Worm (Caenorhabditis elegans) whole organism, L1 larva: ENCODE data around the gene C01B10.3.

Source experiments
- C34B4.2 ChIP-seq: sonication (generic microtip); optimal IDR thresholded peaks from 2 replicates; lab custom pipeline; 2017; ENCODE audit warnings: mild to moderate bottlenecking, missing genetic modification characterization, missing compliant biosample characterization
- F16B12.6 ChIP-seq: fragments of 150-350 bp; optimal IDR thresholded peaks from 2 replicates; lab custom pipeline; 2014; ENCODE audit warnings: missing biosample characterization, missing genetic modification characterization
- Y116A8C.19 ChIP-seq: sonication (generic microtip); optimal IDR thresholded peaks from 2 replicates; lab custom pipeline; 2016; ENCODE audit warnings: missing compliant biosample characterization, missing genetic modification characterization, borderline replicate concordance
- aha-1 ChIP-seq: fragments of 150-350 bp; optimal IDR thresholded peaks from 2 replicates; lab custom pipeline; 2014; ENCODE audit warnings: missing biosample characterization, missing genetic modification characterization
- alr-1 ChIP-seq: fragments of 200-800 bp; sonication (Bioruptor generic); optimal IDR thresholded peaks from 2 replicates; lab custom pipeline; 2018; ENCODE audit warnings: borderline replicate concordance, mild to moderate bottlenecking, missing genetic modification characterization, missing compliant biosample characterization
- ceh-8 ChIP-seq: fragments of 200-800 bp; sonication (Bioruptor generic); optimal IDR thresholded peaks from 2 replicates; lab custom pipeline; 2018; ENCODE audit warnings: mild to moderate bottlenecking, missing genetic modification characterization, moderate library complexity, missing compliant biosample characterization
- ceh-82 ChIP-seq, 3 experiments: fragments of 150-350 bp in 1 of 3; sonication (generic microtip) in 2 of 3; optimal IDR thresholded peaks; 2 replicates each; lab custom pipeline; 2014 to 2017; ENCODE audit warnings: missing biosample characterization in 3 of 3, missing genetic modification characterization in 3 of 3
- ces-1 ChIP-seq: fragments of 150-350 bp; optimal IDR thresholded peaks from 2 replicates; lab custom pipeline; 2014; ENCODE audit warnings: missing biosample characterization, missing genetic modification reagents, missing genetic modification characterization
- dpl-1 ChIP-seq, 3 experiments: fragments of 150-350 bp in 2 of 3; sonication (generic microtip) in 1 of 3; optimal IDR thresholded peaks; 2 replicates each; lab custom pipeline; 2014 to 2017; ENCODE audit warnings: missing biosample characterization in 3 of 3, missing genetic modification characterization in 3 of 3, missing genetic modification reagents in 3 of 3
- efl-1 ChIP-seq, 4 experiments: fragments of 150-350 bp; optimal IDR thresholded peaks in 3 of 4; peaks in 1 of 4; 1 replicate in 1 of 4; 2 replicates in 3 of 4; lab custom pipeline; 2014; ENCODE audit warnings: missing biosample characterization in 2 of 4, missing genetic modification characterization in 2 of 4, missing genetic modification reagents in 2 of 4
- efl-3 ChIP-seq: fragments of 200-800 bp; sonication (Bioruptor generic); optimal IDR thresholded peaks from 2 replicates; lab custom pipeline; 2018; ENCODE audit warnings: mild to moderate bottlenecking, missing genetic modification characterization, missing compliant biosample characterization
- elt-2 ChIP-seq: sonication (generic microtip); optimal IDR thresholded peaks from 2 replicates; lab custom pipeline; 2016; ENCODE audit warnings: missing genetic modification characterization, mild to moderate bottlenecking, inconsistent platforms, missing compliant biosample characterization, missing genetic modification reagents
- elt-3 ChIP-seq, 6 experiments: fragments of 150-350 bp in 1 of 6; sonication (generic microtip); optimal IDR thresholded peaks; 2 replicates each; lab custom pipeline; 2017 to 2018; ENCODE audit warnings: missing biosample characterization in 6 of 6, missing genetic modification characterization in 6 of 6, inconsistent platforms in 1 of 6
- ets-5 ChIP-seq: fragments of 200-800 bp; sonication (Bioruptor generic); IDR thresholded peaks from 2 replicates; pipeline ENCODE4 v1.3.6; 2022; ENCODE audit warnings: missing genetic modification characterization, missing compliant biosample characterization
- hlh-4 ChIP-seq: sonication (generic microtip); optimal IDR thresholded peaks from 2 replicates; lab custom pipeline; 2016; ENCODE audit warnings: mild to moderate bottlenecking, missing genetic modification characterization, missing compliant biosample characterization
- hpl-2 ChIP-seq: fragments of 150-350 bp; optimal IDR thresholded peaks from 2 replicates; lab custom pipeline; 2014; ENCODE audit warnings: missing biosample characterization, missing genetic modification reagents, missing genetic modification characterization
- lin-13 ChIP-seq: fragments of 150-350 bp; optimal IDR thresholded peaks from 2 replicates; lab custom pipeline; 2014; ENCODE audit warnings: missing biosample characterization, missing genetic modification reagents, missing genetic modification characterization
- lin-14 ChIP-seq: fragments of 200-800 bp; sonication (Bioruptor generic); optimal IDR thresholded peaks from 2 replicates; lab custom pipeline; 2018; ENCODE audit warnings: mild to moderate bottlenecking, missing genetic modification characterization, moderate library complexity, missing compliant biosample characterization
- lin-35 ChIP-seq, 2 experiments: fragments of 150-350 bp; optimal IDR thresholded peaks; 2 replicates each; lab custom pipeline; 2014; ENCODE audit warnings: missing biosample characterization in 2 of 2, missing genetic modification characterization in 2 of 2, missing genetic modification reagents in 2 of 2
- lin-39 ChIP-seq: fragments of 150-350 bp; optimal IDR thresholded peaks from 2 replicates; lab custom pipeline; 2014; ENCODE audit warnings: missing biosample characterization, missing genetic modification reagents, missing genetic modification characterization
- lir-3 ChIP-seq: sonication (generic microtip); optimal IDR thresholded peaks from 2 replicates; lab custom pipeline; 2016; ENCODE audit warnings: mild to moderate bottlenecking, missing genetic modification characterization, moderate library complexity, missing compliant biosample characterization; ENCODE audit not compliant: poor library complexity
- lsy-2 ChIP-seq, 2 experiments: fragments of 150-350 bp; optimal IDR thresholded peaks; 2 replicates each; lab custom pipeline; 2014; ENCODE audit warnings: missing biosample characterization in 2 of 2, missing genetic modification characterization in 2 of 2
- mdl-1 ChIP-seq, 2 experiments: fragments of 150-350 bp; optimal IDR thresholded peaks; 2 replicates each; lab custom pipeline; 2014 to 2017; ENCODE audit warnings: missing biosample characterization in 2 of 2, missing genetic modification characterization in 2 of 2, inconsistent platforms in 1 of 2
- mef-2 ChIP-seq: fragments of 150-350 bp; optimal IDR thresholded peaks from 2 replicates; lab custom pipeline; 2014; ENCODE audit warnings: missing biosample characterization, missing genetic modification characterization
- mep-1 ChIP-seq: fragments of 150-350 bp; optimal IDR thresholded peaks from 2 replicates; lab custom pipeline; 2014; ENCODE audit warnings: missing biosample characterization, missing genetic modification characterization
- nhr-11 ChIP-seq: fragments of 150-350 bp; optimal IDR thresholded peaks from 2 replicates; lab custom pipeline; 2014; ENCODE audit warnings: missing biosample characterization, missing genetic modification characterization
- nhr-20 ChIP-seq: sonication (generic microtip); optimal IDR thresholded peaks from 2 replicates; lab custom pipeline; 2016; ENCODE audit warnings: mild to moderate bottlenecking, missing genetic modification characterization, missing compliant biosample characterization
- nhr-237 ChIP-seq: fragments of 150-350 bp; optimal IDR thresholded peaks from 2 replicates; lab custom pipeline; 2014; ENCODE audit warnings: missing biosample characterization, missing genetic modification characterization
- nhr-28 ChIP-seq: fragments of 150-350 bp; optimal IDR thresholded peaks from 2 replicates; lab custom pipeline; 2014; ENCODE audit warnings: missing biosample characterization, missing genetic modification characterization
- nhr-47 ChIP-seq: sonication (generic microtip); optimal IDR thresholded peaks from 2 replicates; lab custom pipeline; 2016; ENCODE audit warnings: mild to moderate bottlenecking, missing genetic modification characterization, moderate library complexity, missing compliant biosample characterization
- nhr-71 ChIP-seq: sonication (generic microtip); optimal IDR thresholded peaks from 2 replicates; lab custom pipeline; 2016; ENCODE audit warnings: mild to moderate bottlenecking, missing genetic modification characterization, moderate library complexity, missing compliant biosample characterization
- nhr-85 ChIP-seq: sonication (generic microtip); peaks from one replicate; lab custom pipeline; 2016; ENCODE audit warnings: missing genetic modification characterization, inconsistent platforms, missing compliant biosample characterization
- skn-1 ChIP-seq: fragments of 150-350 bp; optimal IDR thresholded peaks from 2 replicates; lab custom pipeline; 2014; ENCODE audit warnings: missing biosample characterization, missing genetic modification characterization
- snu-23 ChIP-seq: sonication (generic microtip); optimal IDR thresholded peaks from 2 replicates; lab custom pipeline; 2016; ENCODE audit warnings: missing genetic modification characterization, missing compliant biosample characterization
- zag-1 ChIP-seq: fragments of 150-350 bp; optimal IDR thresholded peaks from 2 replicates; lab custom pipeline; 2014; ENCODE audit warnings: missing biosample characterization, missing genetic modification characterization
- zip-4 ChIP-seq: fragments of 200-800 bp; sonication (Bioruptor generic); optimal IDR thresholded peaks from 2 replicates; lab custom pipeline; 2018; ENCODE audit warnings: mild to moderate bottlenecking, missing genetic modification characterization, moderate library complexity, missing compliant biosample characterization

C01B10.3 gene

DNA sequence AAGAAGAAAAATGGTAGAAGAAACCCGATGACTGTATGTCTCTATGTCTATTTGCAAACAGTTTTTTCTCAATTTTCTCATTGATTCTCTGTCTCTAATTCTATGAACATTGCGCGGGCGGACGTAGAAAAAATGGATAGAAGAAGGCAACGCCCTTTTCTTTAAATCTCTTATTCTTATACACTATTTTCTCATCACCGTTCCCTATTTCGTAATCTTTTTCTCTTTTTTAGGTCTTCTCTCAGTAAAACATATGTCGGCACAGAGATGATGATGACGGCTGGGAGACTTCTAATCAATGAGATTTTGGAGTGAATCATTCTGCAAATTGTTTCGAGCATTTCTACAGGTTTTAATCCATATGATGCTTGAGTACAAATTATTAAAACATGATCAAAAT, 990 bp upstream of the C01B10.3 start (continued):
- TF ChIP-seq nhr-237 (peak; percentile 17), mdl-1 (tag; optimal IDR thresholded peaks at IDR 0.05; lab: Kevin White, UChicago) (no peak), lin-13 (GFP tag; lab: Kevin White, UChicago) (no peak), hpl-2 (GFP tag; lab: Kevin White, UChicago) (no peak), F16B12.6 (tag; lab: Kevin White, UChicago) (no peak), nhr-20 (peak; percentile 33), mef-2 (tag; lab: Kevin White, UChicago) (no peak)

DNA sequence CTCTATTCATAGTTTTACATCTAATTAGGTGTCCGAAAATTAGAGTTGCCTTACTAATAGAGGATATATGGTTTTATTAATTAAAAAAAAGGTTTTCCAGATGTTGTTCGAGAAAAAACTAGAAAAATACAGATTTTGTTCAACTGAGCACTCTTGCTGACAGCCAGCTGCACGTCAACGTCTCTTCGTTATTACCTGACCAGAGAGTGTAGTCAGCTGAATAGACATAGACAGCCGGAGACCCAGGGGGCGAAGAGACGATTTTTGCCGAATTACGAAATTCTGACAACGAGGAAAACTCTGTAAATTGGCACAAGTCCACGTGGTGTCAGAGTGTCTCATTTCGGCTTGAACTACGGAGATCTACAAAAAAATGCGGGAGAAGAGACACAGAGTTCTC, 2.5 kb downstream of the C01B10.3 start:
- TF ChIP-seq aha-1 = no peak
- peak in 1 of 2 experiments; percentile 36 for TF ChIP-seq lin-35 (GFP tag; optimal IDR thresholded peaks at IDR 0.05; lab: Kevin White, UChicago)
- TF ChIP-seq mdl-1 (tag; optimal IDR thresholded peaks at IDR 0.05; lab: Kevin White, UChicago) = peak in 1 of 2 experiments; percentile 2
- TF ChIP-seq nhr-20 = peak; percentile 24
- no peak for TF ChIP-seq elt-2
- peak in 1 of 2 experiments; percentile 42 for TF ChIP-seq lsy-2 (tag; optimal IDR thresholded peaks at IDR 0.05; lab: Kevin White, UChicago)
- peak; percentile 12 to 53 for TF ChIP-seq efl-1 (optimal IDR thresholded peaks at IDR 0.05; lab: Kevin White, UChicago)
- TF ChIP-seq efl-1 (GFP tag; optimal IDR thresholded peaks at IDR 0.05 in 1 of 2; lab: Kevin White, UChicago) = peak in 1 of 2 experiments; percentile 89
- no peak for TF ChIP-seq dpl-1 (GFP tag; optimal IDR thresholded peaks at IDR 0.05; lab: Kevin White, UChicago)
- peak; percentile 48 for TF ChIP-seq skn-1 (tag; lab: Kevin White, UChicago)
- TF ChIP-seq ceh-82 (tag; optimal IDR thresholded peaks at IDR 0.05; lab: Kevin White, UChicago) = peak in 1 of 3 experiments; percentile 16

DNA sequence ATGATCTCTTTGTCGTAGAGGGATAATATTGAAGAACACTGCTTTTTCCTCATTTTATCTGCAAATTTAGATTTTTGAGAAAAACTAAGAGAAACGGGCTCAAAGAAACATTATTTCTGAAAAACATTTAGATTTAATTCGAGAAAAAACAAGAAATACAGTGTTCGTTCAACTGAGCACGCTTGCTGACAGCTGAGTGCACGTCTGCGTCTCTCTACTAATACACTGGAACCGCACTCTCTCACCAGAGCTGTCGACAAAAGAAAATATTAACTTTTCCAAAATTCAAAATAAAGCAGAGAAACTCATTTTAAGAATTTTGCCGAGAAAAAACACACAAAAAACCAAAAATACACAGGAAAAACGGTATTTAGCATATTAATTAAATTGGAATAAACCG, 7.9 kb downstream of the C01B10.3 start, which contains the start of gene drh-1:
TSS of gene drh-1 (minus strand) at position 58 of the 400 bp plus-strand sequence.
- TF ChIP-seq F16B12.6 (tag; lab: Kevin White, UChicago) (no peak), ceh-8 (GFP tag; lab: Kevin White, UChicago) (no peak), snu-23 (GFP tag; lab: Kevin White, UChicago) (no peak), zip-4 (GFP tag; lab: Kevin White, UChicago) (no peak), lin-14 (GFP tag; lab: Kevin White, UChicago) (peak; percentile 50), nhr-11 (tag; lab: Kevin White, UChicago) (no peak), efl-3 (GFP tag; lab: Kevin White, UChicago) (no peak), lsy-2 (tag; optimal IDR thresholded peaks at IDR 0.05; lab: Kevin White, UChicago) (peak in 1 of 2 experiments; percentile 52), hpl-2 (GFP tag; lab: Kevin White, UChicago) (no peak), dpl-1 (GFP tag; optimal IDR thresholded peaks at IDR 0.05; lab: Kevin White, UChicago) (peak in 1 of 3 experiments; percentile 30), C34B4.2 (no peak), nhr-28 (tag; lab: Kevin White, UChicago) (no peak), efl-1 (optimal IDR thresholded peaks at IDR 0.05; lab: Kevin White, UChicago) (peak; percentile 19 to 29), efl-1 (GFP tag; optimal IDR thresholded peaks at IDR 0.05 in 1 of 2; lab: Kevin White, UChicago) (no peak), lin-35 (GFP tag; optimal IDR thresholded peaks at IDR 0.05; lab: Kevin White, UChicago) (peak in 1 of 2 experiments; percentile 6)

DNA sequence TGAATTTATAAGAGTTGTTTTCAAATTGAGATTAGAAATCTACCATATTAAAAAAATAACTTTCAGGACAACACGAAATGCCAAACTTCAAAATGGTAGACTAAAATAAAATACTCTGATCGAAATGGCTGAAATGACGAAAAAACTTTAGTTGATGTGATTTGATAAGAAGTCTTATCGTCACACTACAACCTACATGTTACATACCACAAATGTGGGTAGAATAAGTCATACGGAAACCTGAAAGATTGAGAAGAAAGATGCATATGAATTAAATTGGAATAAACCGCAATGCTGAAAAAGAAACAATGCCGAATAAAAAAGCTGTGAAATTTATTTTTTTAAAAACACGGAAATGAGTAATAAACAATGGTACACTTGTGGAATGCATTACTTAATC, 14.1 kb downstream of the C01B10.3 start:
- TF ChIP-seq nhr-47 (no peak), lir-3 (tag; lab: Kevin White, UChicago) (no peak), mep-1 (no peak), lin-39 (tag; lab: Kevin White, UChicago) (no peak), ets-5 (GFP tag; lab: Robert Waterston, UW) (no peak), elt-3 (tag; optimal IDR thresholded peaks at IDR 0.05; lab: Kevin White, UChicago) (peak in 1 of 6 experiments; percentile 33), Y116A8C.19 (tag; lab: Kevin White, UChicago) (no peak), nhr-85 (peak; percentile 60), nhr-11 (tag; lab: Kevin White, UChicago) (no peak), zag-1 (no peak), alr-1 (tag; lab: Kevin White, UChicago) (no peak), nhr-71 (tag; lab: Kevin White, UChicago) (no peak), ces-1 (GFP tag; lab: Kevin White, UChicago) (no peak), hlh-4 (tag; lab: Kevin White, UChicago) (no peak)
